Worm (Caenorhabditis elegans): Measurements from ENCODE around the gene C06C3.7.

DNA sequence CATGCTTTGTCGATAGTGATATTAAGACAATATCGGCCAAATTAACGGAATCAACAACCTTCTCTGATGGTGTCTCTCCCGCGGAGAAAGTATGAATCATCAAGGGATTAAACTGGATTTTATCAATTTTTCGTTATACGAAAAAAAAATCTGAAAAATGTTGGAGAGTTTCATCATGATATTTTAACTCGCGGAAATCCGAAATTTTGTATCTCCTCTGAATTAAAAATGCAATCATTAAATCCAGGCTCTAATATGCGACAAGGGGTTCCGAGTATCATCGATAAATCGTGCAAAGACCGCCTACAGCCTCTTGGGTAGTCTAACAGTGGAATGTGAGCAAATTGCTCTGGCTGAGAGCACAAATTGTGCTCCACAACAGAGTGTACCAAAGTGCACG, 8.2 kb upstream of the C06C3.7 start, which contains the start of gene C06C3.10:
- TF ChIP-seq ama-1 (optimal IDR thresholded peaks at IDR 0.05), result no peak
- no peak for TF ChIP-seq tbx-11 (GFP tag; IDR thresholded peaks at IDR 0.05)
- no peak for TF ChIP-seq tbx-37 (GFP tag; conservative IDR thresholded peaks at IDR 0.05)
- no peak for TF ChIP-seq hnd-1 (tag; optimal IDR thresholded peaks at IDR 0.05)
- TF ChIP-seq F13C5.2 (tag; optimal IDR thresholded peaks at IDR 0.05), result no peak
- no peak for TF ChIP-seq B0310.2 (tag; optimal IDR thresholded peaks at IDR 0.05)
- TF ChIP-seq tra-4 (tag; optimal IDR thresholded peaks at IDR 0.05), result no peak
